Worm (Caenorhabditis elegans): Measurements from ENCODE around the gene C25D7.5.
A peak's percentile ranks its signal among the peaks of the same experiment; 100 is the strongest.

C25D7.5 gene

ce11 chrV:15082291-15082690, 29.8 kb downstream of the C25D7.5 start, which contains the start of the genes C01G10.10 and C01G10.9 (continued):
- TF ChIP-seq lin-15B (tag; optimal IDR thresholded peaks at IDR 0.05) (no peak), nhr-11 (tag; optimal IDR thresholded peaks at IDR 0.05) (no peak), nhr-76 (tag; optimal IDR thresholded peaks at IDR 0.05) (no peak), mes-2 (tag; optimal IDR thresholded peaks at IDR 0.05; ENCODE audit: poor library complexity, severe bottlenecking) (peak; percentile 98), egl-43 (GFP tag; IDR thresholded peaks at IDR 0.05) (no peak), unc-130 (GFP tag; optimal IDR thresholded peaks at IDR 0.05) (peak; percentile 89), arid-1 (GFP tag; conservative IDR thresholded peaks at IDR 0.05) (no peak), zip-11 (GFP tag; IDR thresholded peaks at IDR 0.05) (no peak), zfp-3 (GFP tag; conservative IDR thresholded peaks at IDR 0.05) (no peak), dmd-8 (GFP tag; IDR thresholded peaks at IDR 0.05) (no peak), Y48G9A.11 (GFP tag; IDR thresholded peaks at IDR 0.05) (no peak), lim-7 (GFP tag; IDR thresholded peaks at IDR 0.05) (no peak), mdl-1 (tag; optimal IDR thresholded peaks at IDR 0.05) (no peak), lin-29 (GFP tag; IDR thresholded peaks at IDR 0.05) (no peak), F37D6.2 (tag; optimal IDR thresholded peaks at IDR 0.05) (no peak), daf-16 (GFP tag; optimal IDR thresholded peaks at IDR 0.05) (peak in 1 of 2 experiments; percentile 7), daf-16 (tag; optimal IDR thresholded peaks at IDR 0.05) (peak; percentile 19), pha-4 (GFP tag; IDR thresholded peaks at IDR 0.05) (no peak), pha-4 (tag; optimal IDR thresholded peaks at IDR 0.05) (no peak), spr-1 (tag; optimal IDR thresholded peaks at IDR 0.05) (peak; percentile 31), madf-9 (GFP tag; conservative IDR thresholded peaks at IDR 0.05) (0 out of 2 replicates have a peak, but pooled peaks have one; percentile 24), fos-1 (tag; optimal IDR thresholded peaks at IDR 0.05) (no peak), tra-1 (GFP tag; IDR thresholded peaks at IDR 0.05) (no peak), lin-38 (GFP tag; IDR thresholded peaks at IDR 0.05) (peak; percentile 74), attf-4 (tag; optimal IDR thresholded peaks at IDR 0.05) (no peak), nhr-77 (tag; optimal IDR thresholded peaks at IDR 0.05) (no peak)

- TF ChIP-seq Y75B8A.6 (GFP tag; IDR thresholded peaks at IDR 0.05): 0 out of 2 replicates have a peak, but pooled peaks have one; percentile 21
- TF ChIP-seq F49E8.2 (tag; optimal IDR thresholded peaks at IDR 0.05; ENCODE audit: borderline replicate concordance): peak; percentile 32
- no peak for TF ChIP-seq sdz-12 (GFP tag; optimal IDR thresholded peaks at IDR 0.05)
- TF ChIP-seq F37D6.2 (tag; optimal IDR thresholded peaks at IDR 0.05): no peak
- no peak for TF ChIP-seq nhr-25 (tag; optimal IDR thresholded peaks at IDR 0.05; ENCODE audit: borderline replicate concordance, insufficient read depth)
- TF ChIP-seq snpc-4 (tag; optimal IDR thresholded peaks at IDR 0.05): no peak
- TF ChIP-seq zag-1 (tag; optimal IDR thresholded peaks at IDR 0.05): no peak
- TF ChIP-seq Y48G9A.11 (GFP tag; IDR thresholded peaks at IDR 0.05): peak; percentile 58; the same call in 1 of the 2 replicates
- TF ChIP-seq ceh-82 (tag; optimal IDR thresholded peaks at IDR 0.05): no peak
- TF ChIP-seq fos-1 (tag; optimal IDR thresholded peaks at IDR 0.05): no peak
- no peak for TF ChIP-seq F44E2.7 (GFP tag; IDR thresholded peaks at IDR 0.05)
- TF ChIP-seq mxl-2 (GFP tag; conservative IDR thresholded peaks at IDR 0.05): no peak
- TF ChIP-seq pha-4 (GFP tag; IDR thresholded peaks at IDR 0.05): peak; percentile 47; the same call in 1 of the 2 replicates
- no peak for TF ChIP-seq pha-4 (tag; optimal IDR thresholded peaks at IDR 0.05)
- TF ChIP-seq ceh-44 (GFP tag; IDR thresholded peaks at IDR 0.05): no peak
- TF ChIP-seq duxl-1 (tag; optimal IDR thresholded peaks at IDR 0.05; ENCODE audit: poor library complexity): peak; percentile 44
- TF ChIP-seq lin-38 (GFP tag; IDR thresholded peaks at IDR 0.05): peak; percentile 66
- TF ChIP-seq dmd-6 (GFP tag; IDR thresholded peaks at IDR 0.05): no peak
- no peak for TF ChIP-seq ceh-62 (tag; optimal IDR thresholded peaks at IDR 0.05)
- no peak for TF ChIP-seq ceh-32 (tag; optimal IDR thresholded peaks at IDR 0.05; ENCODE audit: poor library complexity)
- TF ChIP-seq ama-1 (optimal IDR thresholded peaks at IDR 0.05): peak; percentile 70
- no peak for TF ChIP-seq daf-16 (GFP tag; optimal IDR thresholded peaks at IDR 0.05)
- TF ChIP-seq daf-16 (tag; optimal IDR thresholded peaks at IDR 0.05): peak; percentile 25
- peak; percentile 47; the same call in 1 of the 2 replicates for TF ChIP-seq egl-43 (GFP tag; IDR thresholded peaks at IDR 0.05)
- TF ChIP-seq nhr-6 (tag; optimal IDR thresholded peaks at IDR 0.05): peak; percentile 48
- no peak for TF ChIP-seq dmd-8 (GFP tag; IDR thresholded peaks at IDR 0.05)
- no peak for TF ChIP-seq lin-1 (GFP tag; IDR thresholded peaks at IDR 0.05)
- TF ChIP-seq lin-13 (GFP tag; optimal IDR thresholded peaks at IDR 0.05): peak; percentile 35
- peak; percentile 14; the same call in 1 of the 2 replicates for TF ChIP-seq T26A8.4 (GFP tag; IDR thresholded peaks at IDR 0.05)
- peak; percentile 10 for TF ChIP-seq dve-1 (tag; optimal IDR thresholded peaks at IDR 0.05; ENCODE audit: insufficient read depth)
- no peak for TF ChIP-seq tra-1 (GFP tag; IDR thresholded peaks at IDR 0.05)
- 0 out of 2 replicates have a peak, but pooled peaks have one; percentile 30 for TF ChIP-seq arid-1 (GFP tag; conservative IDR thresholded peaks at IDR 0.05)
- TF ChIP-seq aha-1 (tag): peak; percentile 18
- no peak for TF ChIP-seq ztf-11 (tag; optimal IDR thresholded peaks at IDR 0.05)
These were observed 31.2 kb downstream of the C25D7.5 start for ce11 chrV:15083659-15084058.
